Worm (Caenorhabditis elegans) whole organism, L2 larva: ENCODE results near the gene thn-1.

Experiments used
- ama-1 ChIP-seq: fragments of 150-350 bp; optimal IDR thresholded peaks from 2 replicates; lab custom pipeline; 2018; ENCODE audit warnings: inconsistent platforms
- elt-1 ChIP-seq: fragments of 150-350 bp; optimal IDR thresholded peaks from 2 replicates; lab custom pipeline; 2014; ENCODE audit warnings: missing biosample characterization, missing genetic modification characterization
- elt-3 ChIP-seq: sonication (generic microtip); optimal IDR thresholded peaks from 2 replicates; lab custom pipeline; 2017; ENCODE audit warnings: missing biosample characterization, missing genetic modification characterization
- nhr-23 ChIP-seq: fragments of 150-350 bp; optimal IDR thresholded peaks from 2 replicates; lab custom pipeline; 2014; ENCODE audit warnings: missing biosample characterization, missing genetic modification reagents, missing genetic modification characterization
- snpc-4 ChIP-seq: fragments of 150-350 bp; optimal IDR thresholded peaks from 2 replicates; lab custom pipeline; 2014; ENCODE audit warnings: missing biosample characterization, missing genetic modification characterization
- ztf-4 ChIP-seq: fragments of 150-350 bp; optimal IDR thresholded peaks from 2 replicates; lab custom pipeline; 2014; ENCODE audit warnings: missing biosample characterization, missing genetic modification characterization

ce11 chrIV:12408625-12409024 lies 28.7 kb downstream of the thn-1 start, which contains the start of gene dsb-1:
- TF ChIP-seq elt-3 (tag; lab: Kevin White, UChicago) (no peak), snpc-4 (tag; lab: Kevin White, UChicago) (no peak), nhr-23 (tag; lab: Kevin White, UChicago) (no peak), ztf-4 (no peak), ama-1 (lab: Kevin White, UChicago) (no peak), elt-1 (tag; lab: Kevin White, UChicago) (no peak)
